Worm (Caenorhabditis elegans): ENCODE measurements around the gene zmp-6.

The zmp-6 gene

DNA sequence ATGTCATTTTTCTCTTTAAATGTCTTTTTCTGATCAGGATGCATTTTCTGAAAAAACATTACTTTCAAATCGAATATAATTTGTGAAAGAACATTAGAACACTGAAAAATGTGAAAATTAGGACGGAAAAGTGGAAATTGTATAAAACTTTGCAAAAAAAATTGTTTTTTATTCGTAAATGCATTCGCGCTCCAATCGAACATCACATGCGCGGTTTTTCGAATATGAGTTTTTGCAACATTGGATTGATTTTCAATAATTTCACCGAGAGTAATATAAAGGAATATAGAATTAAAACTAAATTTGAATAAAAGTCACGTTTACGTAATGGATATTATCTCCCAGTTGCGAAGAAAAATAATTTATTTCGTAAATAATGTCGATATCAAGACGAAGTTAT lies 29.6 kb upstream of the zmp-6 start, which contains the start of the genes spot-1 and B0361.11 (continued):
- TF ChIP-seq C34B4.2 (tag; optimal IDR thresholded peaks at IDR 0.05) = no peak
- TF ChIP-seq lin-13 (GFP tag; optimal IDR thresholded peaks at IDR 0.05) = peak; percentile 53
- peak; percentile 31 for TF ChIP-seq C04F5.9 (tag; optimal IDR thresholded peaks at IDR 0.05)
- TF ChIP-seq fkh-10 (GFP tag; optimal IDR thresholded peaks at IDR 0.05) = no peak
- TF ChIP-seq nhr-28 (tag; optimal IDR thresholded peaks at IDR 0.05) = no peak
- TF ChIP-seq ceh-63 (GFP tag; optimal IDR thresholded peaks at IDR 0.05) = no peak
- no peak for TF ChIP-seq mab-9 (GFP tag; IDR thresholded peaks at IDR 0.05)
- peak; percentile 78 to 89 for TF ChIP-seq lsy-2 (tag; optimal IDR thresholded peaks at IDR 0.05)
- TF ChIP-seq fkh-8 (tag; optimal IDR thresholded peaks at IDR 0.05) = no peak
- peak; percentile 31 for TF ChIP-seq unc-86 (tag; optimal IDR thresholded peaks at IDR 0.05)
- TF ChIP-seq nhr-11 (tag; optimal IDR thresholded peaks at IDR 0.05) = no peak
- peak; percentile 39 for TF ChIP-seq irx-1 (tag; optimal IDR thresholded peaks at IDR 0.05)
- peak; percentile 69 for TF ChIP-seq tbx-2 (tag; optimal IDR thresholded peaks at IDR 0.05)
- TF ChIP-seq rnt-1 (tag; optimal IDR thresholded peaks at IDR 0.05) = peak; percentile 76
- TF ChIP-seq ztf-11 (tag; optimal IDR thresholded peaks at IDR 0.05) = no peak
- TF ChIP-seq hlh-4 (tag; optimal IDR thresholded peaks at IDR 0.05) = no peak
- TF ChIP-seq nhr-77 (tag; optimal IDR thresholded peaks at IDR 0.05) = no peak
- peak; percentile 77 for TF ChIP-seq nhr-47 (tag; optimal IDR thresholded peaks at IDR 0.05)
- no peak for TF ChIP-seq ets-5 (GFP tag; IDR thresholded peaks at IDR 0.05)
- TF ChIP-seq zag-1 (tag; optimal IDR thresholded peaks at IDR 0.05) = no peak
- TF ChIP-seq C16A3.4 (tag; optimal IDR thresholded peaks at IDR 0.05) = peak; percentile 72
- TF ChIP-seq ces-1 (GFP tag; optimal IDR thresholded peaks at IDR 0.05) = no peak
- peak; percentile 55 for TF ChIP-seq blmp-1 (tag; optimal IDR thresholded peaks at IDR 0.05)
- TF ChIP-seq aha-1 (tag; optimal IDR thresholded peaks at IDR 0.05) = no peak
- peak; percentile 53 for TF ChIP-seq lin-15B (tag; optimal IDR thresholded peaks at IDR 0.05)
- no peak for TF ChIP-seq alr-1 (tag; optimal IDR thresholded peaks at IDR 0.05; ENCODE audit: borderline replicate concordance)
- TF ChIP-seq ceh-82 (tag; optimal IDR thresholded peaks at IDR 0.05) = peak; percentile 23 to 58 (median 50)
- TF ChIP-seq grh-1 (GFP tag; IDR thresholded peaks at IDR 0.05) = peak; percentile 43
- TF ChIP-seq ceh-88 (GFP tag; IDR thresholded peaks at IDR 0.05) = no peak
- TF ChIP-seq nhr-84 (tag; optimal IDR thresholded peaks at IDR 0.05) = no peak
- TF ChIP-seq F16B12.6 (tag; optimal IDR thresholded peaks at IDR 0.05) = peak; percentile 34
- TF ChIP-seq egl-27 (tag; optimal IDR thresholded peaks at IDR 0.05) = no peak
- TF ChIP-seq tlp-1 (tag; optimal IDR thresholded peaks at IDR 0.05) = no peak
- no peak for TF ChIP-seq aly-2 (tag; optimal IDR thresholded peaks at IDR 0.05)
- TF ChIP-seq zip-4 (GFP tag; optimal IDR thresholded peaks at IDR 0.05) = no peak
- no peak for TF ChIP-seq hpl-2 (GFP tag; optimal IDR thresholded peaks at IDR 0.05)

DNA sequence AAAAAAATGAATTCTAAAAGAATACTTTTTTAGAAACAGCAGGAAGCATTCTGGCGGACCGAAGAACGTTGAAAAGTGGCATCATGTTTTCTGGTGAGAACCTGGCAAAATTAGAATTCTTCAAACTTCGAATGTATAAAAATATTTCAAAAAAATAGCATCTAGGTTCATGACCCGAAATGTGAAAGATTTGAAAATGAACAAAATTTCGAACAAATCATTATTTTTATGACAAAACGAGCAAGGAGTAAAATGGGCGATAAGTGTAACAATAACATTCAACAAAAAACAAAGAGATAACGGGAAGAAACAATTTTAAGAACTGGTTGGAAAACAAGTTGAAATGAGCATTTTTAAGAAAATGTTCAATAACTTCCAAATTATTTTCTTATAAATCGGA lies 27.7 kb upstream of the zmp-6 start, which contains the start of gene psd-1:
Gene psd-1 (minus strand): TSS at position 101 of the 400 bp plus-strand sequence.
- no peak for TF ChIP-seq dpl-1 (GFP tag; optimal IDR thresholded peaks at IDR 0.05)
- TF ChIP-seq aha-1 (tag; optimal IDR thresholded peaks at IDR 0.05) = no peak
- TF ChIP-seq egl-13 (tag; optimal IDR thresholded peaks at IDR 0.05) = no peak
- TF ChIP-seq nhr-11 (tag; optimal IDR thresholded peaks at IDR 0.05) = no peak
- no peak for TF ChIP-seq snpc-4 (tag; optimal IDR thresholded peaks at IDR 0.05)
- TF ChIP-seq zip-4 (GFP tag; optimal IDR thresholded peaks at IDR 0.05) = no peak
- TF ChIP-seq ceh-90 (tag; optimal IDR thresholded peaks at IDR 0.05) = no peak
- TF ChIP-seq pqm-1 (tag; optimal IDR thresholded peaks at IDR 0.05) = no peak

DNA sequence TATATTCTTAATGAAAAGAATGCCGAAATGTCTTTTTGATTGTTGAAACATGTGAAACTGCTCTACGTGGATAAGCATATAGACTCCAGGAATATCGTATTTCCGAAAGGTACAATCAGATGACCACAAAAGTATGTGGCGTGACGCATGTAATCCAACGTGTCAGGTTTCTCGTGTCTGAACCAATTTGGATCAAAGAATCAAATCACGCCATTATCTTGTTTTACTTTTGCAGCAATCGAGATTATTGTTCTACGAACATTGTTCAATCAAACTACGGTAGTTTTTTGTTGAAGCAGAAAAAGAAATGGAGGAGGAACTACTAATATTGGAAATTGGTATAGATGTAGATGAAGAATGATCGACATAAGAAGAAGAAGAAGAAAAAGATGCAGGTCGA lies 26.1 kb upstream of the zmp-6 start:
- TF ChIP-seq mep-1 (tag; optimal IDR thresholded peaks at IDR 0.05) (peak; percentile 35), elt-3 (tag; optimal IDR thresholded peaks at IDR 0.05) (peak in 1 of 6 experiments; percentile 67), unc-98 (GFP tag; IDR thresholded peaks at IDR 0.05) (no peak), lin-14 (GFP tag; optimal IDR thresholded peaks at IDR 0.05) (peak; percentile 55), C34B4.2 (tag; optimal IDR thresholded peaks at IDR 0.05) (no peak), pqm-1 (tag; optimal IDR thresholded peaks at IDR 0.05) (no peak), zip-4 (GFP tag; optimal IDR thresholded peaks at IDR 0.05) (no peak), unc-130 (tag; optimal IDR thresholded peaks at IDR 0.05) (peak; percentile 64), grh-1 (GFP tag; IDR thresholded peaks at IDR 0.05) (0 out of 2 replicates have a peak, but pooled peaks have one; percentile 28), lir-3 (tag; optimal IDR thresholded peaks at IDR 0.05; ENCODE audit: poor library complexity) (no peak), jun-1 (tag; optimal IDR thresholded peaks at IDR 0.05) (no peak), unc-30 (tag; optimal IDR thresholded peaks at IDR 0.05) (no peak), mab-9 (GFP tag; IDR thresholded peaks at IDR 0.05) (no peak), ceh-63 (GFP tag; optimal IDR thresholded peaks at IDR 0.05) (no peak), nhr-20 (tag; optimal IDR thresholded peaks at IDR 0.05) (peak; percentile 77), nhr-90 (tag; optimal IDR thresholded peaks at IDR 0.05; ENCODE audit: poor library complexity) (peak; percentile 46), lin-35 (GFP tag; optimal IDR thresholded peaks at IDR 0.05) (peak in 1 of 2 experiments; percentile 44)

All from whole organism, L1 larva.